Fruit fly (Drosophila melanogaster) whole organism, embryonic: ENCODE measurements around the gene Mabi.

Experiments
- CG10267 ChIP-seq: fragments of 200-800 bp; sonication (Bioruptor generic); optimal IDR thresholded peaks from 2 replicates; lab custom pipeline; 2018; ENCODE audit warnings: missing biosample characterization, mild to moderate bottlenecking, missing genetic modification characterization, moderate library complexity
- CG12219 ChIP-seq: fragments of 200-800 bp; sonication (Bioruptor generic); optimal IDR thresholded peaks from 3 replicates; lab custom pipeline; 2018; ENCODE audit warnings: missing biosample characterization, mild to moderate bottlenecking, missing genetic modification characterization
- CG12942 ChIP-seq: fragments of 200-800 bp; sonication (Bioruptor generic); optimal IDR thresholded peaks from 3 replicates; lab custom pipeline; 2016; ENCODE audit warnings: missing biosample characterization, missing genetic modification characterization
- CG13287 ChIP-seq: fragments of 200-800 bp; sonication (Bioruptor generic); IDR thresholded peaks from 2 replicates; pipeline ENCODE4 v1.3.6; 2022; ENCODE audit warnings: missing biosample characterization, missing genetic modification characterization; ENCODE audit not compliant: partially characterized antibody
- CG13624 ChIP-seq: fragments of 200-800 bp; sonication (Bioruptor generic); optimal IDR thresholded peaks from 2 replicates; lab custom pipeline; 2016; ENCODE audit warnings: missing biosample characterization, missing genetic modification characterization
- CG13894 ChIP-seq: fragments of 200-800 bp; sonication (Bioruptor generic); optimal IDR thresholded peaks from 3 replicates; lab custom pipeline; 2018; ENCODE audit warnings: missing biosample characterization, mild to moderate bottlenecking, missing genetic modification characterization, moderate library complexity
- CG14860 ChIP-seq: fragments of 200-800 bp; sonication (Bioruptor generic); IDR thresholded peaks from 3 replicates; pipeline ENCODE4 v1.3.6; 2022; ENCODE audit warnings: missing biosample characterization, missing genetic modification characterization; ENCODE audit not compliant: partially characterized antibody
- CG1792 ChIP-seq: fragments of 200-800 bp; sonication (Bioruptor generic); optimal IDR thresholded peaks from 2 replicates; lab custom pipeline; 2016; ENCODE audit warnings: missing biosample characterization, missing genetic modification characterization
- CG18262 ChIP-seq: fragments of 200-800 bp; optimal IDR thresholded peaks from 3 replicates; lab custom pipeline; 2019; ENCODE audit warnings: missing biosample characterization, mild to moderate bottlenecking, missing genetic modification characterization, moderate library complexity
- CG2116 ChIP-seq: fragments of 200-800 bp; sonication (Bioruptor generic); optimal IDR thresholded peaks from 3 replicates; lab custom pipeline; 2018; ENCODE audit warnings: missing biosample characterization, mild to moderate bottlenecking, missing genetic modification characterization
- CG2712 ChIP-seq: fragments of 200-800 bp; optimal IDR thresholded peaks from 3 replicates; lab custom pipeline; 2019; ENCODE audit warnings: missing biosample characterization, mild to moderate bottlenecking, missing genetic modification characterization, moderate library complexity
- CG3065 ChIP-seq: fragments of 200-800 bp; sonication (Bioruptor generic); optimal IDR thresholded peaks from 2 replicates; lab custom pipeline; 2016; ENCODE audit warnings: missing biosample characterization, missing genetic modification characterization
- CG4360 ChIP-seq: fragments of 200-800 bp; sonication (Bioruptor generic); IDR thresholded peaks from 2 replicates; pipeline ENCODE4 v1.3.6; 2022; ENCODE audit warnings: missing biosample characterization, missing genetic modification characterization
- CG4404 ChIP-seq: fragments of 200-800 bp; sonication (Bioruptor generic); IDR thresholded peaks from 2 replicates; pipeline ENCODE4 v1.3.6; 2022; ENCODE audit warnings: missing biosample characterization, missing genetic modification characterization
- CG4820 ChIP-seq: fragments of 200-800 bp; sonication (Bioruptor generic); optimal IDR thresholded peaks from 3 replicates; lab custom pipeline; 2016; ENCODE audit warnings: missing biosample characterization, missing genetic modification characterization
- CG6765 ChIP-seq: fragments of 200-800 bp; sonication (Bioruptor generic); optimal IDR thresholded peaks from 3 replicates; lab custom pipeline; 2017; ENCODE audit warnings: missing biosample characterization, mild to moderate bottlenecking, missing genetic modification characterization
- CG8924 ChIP-seq: fragments of 200-800 bp; optimal IDR thresholded peaks from 3 replicates; lab custom pipeline; 2019; ENCODE audit warnings: missing biosample characterization, mild to moderate bottlenecking, missing genetic modification characterization, moderate library complexity
- CG9727 ChIP-seq: fragments of 200-800 bp; sonication (Bioruptor generic); optimal IDR thresholded peaks from 3 replicates; lab custom pipeline; 2017; ENCODE audit warnings: missing biosample characterization, mild to moderate bottlenecking, missing genetic modification characterization
- CoRest ChIP-seq: fragments of 200-800 bp; sonication (Bioruptor generic); optimal IDR thresholded peaks from 3 replicates; lab custom pipeline; 2018; ENCODE audit warnings: missing biosample characterization, mild to moderate bottlenecking, missing genetic modification characterization, moderate library complexity
- D ChIP-seq, 2 experiments: fragments of 200-800 bp in 1 of 2; fragments of >200 bp in 1 of 2; sonication (Bioruptor generic) in 1 of 2; optimal IDR thresholded peaks; 2 replicates in 1 of 2; 3 replicates in 1 of 2; lab custom pipeline; 2017; ENCODE audit warnings: mild to moderate bottlenecking in 1 of 2, missing biosample characterization in 1 of 2, missing genetic modification characterization in 1 of 2, missing genetic modification reagents in 1 of 2
- Dbx ChIP-seq: fragments of 200-800 bp; sonication (Bioruptor generic); IDR thresholded peaks from 3 replicates; pipeline ENCODE4 v1.3.6; 2022; ENCODE audit warnings: missing biosample characterization, missing genetic modification characterization
- Hsf ChIP-seq: fragments of 200-800 bp; sonication (Bioruptor generic); optimal IDR thresholded peaks from 3 replicates; lab custom pipeline; 2016; ENCODE audit warnings: missing biosample characterization, missing genetic modification characterization
- Lim3 ChIP-seq: fragments of 200-800 bp; sonication (Bioruptor generic); IDR thresholded peaks from 2 replicates; pipeline ENCODE4 v1.3.6; 2022; ENCODE audit warnings: missing biosample characterization, missing genetic modification characterization
- MBD-R2 ChIP-seq: fragments of 200-800 bp; sonication (Bioruptor generic); IDR thresholded peaks from 2 replicates; pipeline ENCODE4 v1.3.6; 2022; ENCODE audit warnings: missing biosample characterization, missing genetic modification characterization
- Opbp ChIP-seq: fragments of 200-800 bp; sonication (Bioruptor generic); IDR thresholded peaks from 3 replicates; pipeline ENCODE4 v1.3.6; 2022; ENCODE audit warnings: missing biosample characterization, missing genetic modification characterization; ENCODE audit not compliant: partially characterized antibody
- Pdp1 ChIP-seq, 2 experiments: fragments of 200-800 bp; sonication (Bioruptor generic); optimal IDR thresholded peaks; 3 replicates each; lab custom pipeline; 2016; ENCODE audit warnings: missing biosample characterization in 2 of 2, missing genetic modification characterization in 2 of 2, mild to moderate bottlenecking in 1 of 2, moderate library complexity in 1 of 2
- Ptx1 ChIP-seq: fragments of 200-800 bp; sonication (Bioruptor generic); IDR thresholded peaks from 2 replicates; pipeline ENCODE4 v1.3.6; 2022; ENCODE audit warnings: missing biosample characterization, missing genetic modification characterization
- Trl ChIP-seq, 3 experiments: fragments of >200 bp in 2 of 3; fragments of 200-800 bp in 1 of 3; sonication (Bioruptor generic) in 1 of 3; optimal IDR thresholded peaks; 2 replicates in 1 of 3; 3 replicates in 2 of 3; lab custom pipeline; 2016 to 2017; ENCODE audit warnings: missing biosample characterization in 1 of 3, missing genetic modification characterization in 1 of 3
- Xbp1 ChIP-seq: fragments of 200-800 bp; sonication (Bioruptor generic); optimal IDR thresholded peaks from 3 replicates; lab custom pipeline; 2016; ENCODE audit warnings: missing biosample characterization, mild to moderate bottlenecking, missing genetic modification characterization
- YL-1 ChIP-seq: fragments of 200-800 bp; sonication (Bioruptor generic); optimal IDR thresholded peaks from 3 replicates; lab custom pipeline; 2017; ENCODE audit warnings: missing biosample characterization, mild to moderate bottlenecking, missing genetic modification characterization
- ap ChIP-seq: fragments of 200-800 bp; sonication (Bioruptor generic); IDR thresholded peaks from 2 replicates; pipeline ENCODE4 v1.3.6; 2022; ENCODE audit warnings: missing biosample characterization, missing genetic modification characterization
- az2 ChIP-seq: fragments of 200-800 bp; sonication (Bioruptor generic); optimal IDR thresholded peaks from 3 replicates; lab custom pipeline; 2016; ENCODE audit warnings: missing biosample characterization, missing genetic modification characterization
- bab2 ChIP-seq: fragments of 200-800 bp; sonication (Bioruptor generic); optimal IDR thresholded peaks from 2 replicates; lab custom pipeline; 2016; ENCODE audit warnings: missing biosample characterization, missing genetic modification characterization
- cas ChIP-seq: fragments of 200-800 bp; sonication (Bioruptor generic); IDR thresholded peaks from 2 replicates; pipeline ENCODE4 v1.3.6; 2022; ENCODE audit warnings: missing biosample characterization, missing genetic modification characterization
- chm ChIP-seq: fragments of 200-800 bp; sonication (Bioruptor generic); IDR thresholded peaks from 2 replicates; pipeline ENCODE4 v1.3.6; 2022; ENCODE audit warnings: missing biosample characterization, missing genetic modification characterization
- ci ChIP-seq: fragments of 200-800 bp; sonication (Bioruptor generic); IDR thresholded peaks from 3 replicates; pipeline ENCODE4 v1.3.6; 2022; ENCODE audit warnings: missing biosample characterization, missing genetic modification characterization
- gcm2 ChIP-seq: fragments of 200-800 bp; sonication (Bioruptor generic); optimal IDR thresholded peaks from 2 replicates; lab custom pipeline; 2016; ENCODE audit warnings: missing biosample characterization, missing genetic modification characterization
- grau ChIP-seq: fragments of 200-800 bp; optimal IDR thresholded peaks from 3 replicates; lab custom pipeline; 2019; ENCODE audit warnings: missing biosample characterization, mild to moderate bottlenecking, missing genetic modification characterization, moderate library complexity
- grn ChIP-seq: fragments of 200-800 bp; sonication (Bioruptor generic); optimal IDR thresholded peaks from 3 replicates; lab custom pipeline; 2017; ENCODE audit warnings: missing biosample characterization, missing genetic modification characterization
- hb ChIP-seq: fragments of 200-800 bp; sonication (Bioruptor generic); IDR thresholded peaks from 3 replicates; pipeline ENCODE4 v1.3.6; 2022; ENCODE audit warnings: missing biosample characterization, missing genetic modification characterization; ENCODE audit not compliant: partially characterized antibody
- lab ChIP-seq: fragments of 200-800 bp; sonication (Bioruptor generic); optimal IDR thresholded peaks from 3 replicates; lab custom pipeline; 2017; ENCODE audit warnings: missing biosample characterization, missing genetic modification characterization, mild to moderate bottlenecking, moderate library complexity, missing genetic modification reagents
- mirr ChIP-seq: fragments of 200-800 bp; sonication (Bioruptor generic); optimal IDR thresholded peaks from 3 replicates; lab custom pipeline; 2018; ENCODE audit warnings: missing biosample characterization, mild to moderate bottlenecking, missing genetic modification characterization
- run ChIP-seq: fragments of 200-800 bp; sonication (Bioruptor generic); optimal IDR thresholded peaks from 3 replicates; lab custom pipeline; 2018; ENCODE audit warnings: missing biosample characterization, mild to moderate bottlenecking, missing genetic modification characterization
- schlank ChIP-seq: fragments of 200-800 bp; sonication (Bioruptor generic); optimal IDR thresholded peaks from 2 replicates; lab custom pipeline; 2018; ENCODE audit warnings: missing biosample characterization, mild to moderate bottlenecking, missing genetic modification characterization
- scrt ChIP-seq: fragments of 200-800 bp; sonication (Bioruptor generic); optimal IDR thresholded peaks from 2 replicates; lab custom pipeline; 2018; ENCODE audit warnings: missing biosample characterization, mild to moderate bottlenecking, missing genetic modification characterization, moderate library complexity
- sd ChIP-seq: fragments of 200-800 bp; sonication (Bioruptor generic); optimal IDR thresholded peaks from 3 replicates; lab custom pipeline; 2018; ENCODE audit warnings: missing biosample characterization, mild to moderate bottlenecking, missing genetic modification characterization, moderate library complexity
- sna ChIP-seq: fragments of 200-800 bp; sonication (Bioruptor generic); IDR thresholded peaks from 2 replicates; pipeline ENCODE4 v1.3.6; 2022; ENCODE audit warnings: missing biosample characterization, missing genetic modification characterization; ENCODE audit not compliant: partially characterized antibody
- unc-4 ChIP-seq: fragments of 200-800 bp; sonication (Bioruptor generic); IDR thresholded peaks from 2 replicates; pipeline ENCODE4 v1.3.6; 2022; ENCODE audit warnings: missing biosample characterization, missing genetic modification characterization; ENCODE audit not compliant: partially characterized antibody

Gene Mabi

DNA sequence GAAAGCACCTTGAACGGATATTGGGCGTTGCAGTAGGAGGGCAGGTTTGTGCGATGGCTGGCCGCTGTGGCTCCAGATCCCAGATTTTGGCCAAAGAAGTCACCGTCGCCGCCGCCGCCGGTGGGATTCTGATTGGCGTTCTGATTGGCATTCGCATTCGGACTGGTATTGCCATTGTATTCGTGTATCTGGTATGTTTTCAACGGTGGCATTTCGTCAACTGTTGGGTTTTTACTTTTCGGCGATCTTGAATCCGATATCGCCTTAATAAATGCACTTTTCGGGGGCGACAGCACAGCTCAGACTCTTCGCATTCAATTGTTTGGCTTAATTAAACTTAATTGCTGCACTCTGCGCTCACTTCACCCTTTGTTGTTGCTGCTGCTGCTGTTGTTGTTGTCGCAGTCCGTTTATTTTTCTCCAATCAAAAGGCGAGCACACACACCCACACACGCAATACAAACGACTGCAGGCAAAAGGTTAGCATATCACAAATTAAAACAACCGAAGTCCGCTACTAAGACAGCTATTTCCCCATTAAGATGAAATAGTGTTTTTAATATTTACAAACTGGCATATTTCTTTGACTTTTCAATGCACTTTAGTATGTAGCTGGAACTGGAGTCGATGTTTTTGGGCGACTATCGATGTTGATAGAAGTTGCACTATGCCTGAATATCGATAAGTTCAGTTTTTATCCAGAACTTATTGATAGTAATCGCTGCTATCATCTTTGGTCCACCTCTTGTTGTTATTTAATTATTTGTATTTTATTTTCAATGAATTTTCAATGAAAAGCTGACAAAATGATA lies 15.0 kb downstream of the Mabi start, which contains the start of the genes CG9426 and mRF1 (continued):
- TF ChIP-seq unc-4 (GFP tag; lab: Robert Waterston, UW): peak; percentile 98
- TF ChIP-seq CG2116 (GFP tag; lab: Kevin White, UChicago): peak; percentile 92
- TF ChIP-seq mirr (GFP tag; lab: Kevin White, UChicago): no peak
- TF ChIP-seq CG4404: no peak
- TF ChIP-seq Lim3 (GFP tag; lab: Robert Waterston, UW): no peak
- peak; percentile 31 for TF ChIP-seq grau (tag; lab: Kevin White, UChicago)
- no peak for TF ChIP-seq D (optimal IDR thresholded peaks at IDR 0.05; lab: Kevin White, UChicago)
- no peak for TF ChIP-seq D (GFP tag; optimal IDR thresholded peaks at IDR 0.05; lab: Kevin White, UChicago)
- TF ChIP-seq CG14860: peak; percentile 94
- no peak for TF ChIP-seq cas (GFP tag; lab: Robert Waterston, UW)
- TF ChIP-seq Dbx (GFP tag; lab: Robert Waterston, UW): 0 out of 3 replicates have a peak, but pooled peaks have one; percentile 35
- no peak for TF ChIP-seq az2 (GFP tag; lab: Kevin White, UChicago)
- TF ChIP-seq schlank (tag; lab: Kevin White, UChicago): no peak
- TF ChIP-seq CG2712 (tag; lab: Kevin White, UChicago): peak; percentile 59
- peak; percentile 93 for TF ChIP-seq YL-1 (GFP tag; lab: Kevin White, UChicago)
- TF ChIP-seq CG18262 (tag; lab: Kevin White, UChicago): peak; percentile 15
- no peak for TF ChIP-seq ci (GFP tag; lab: Robert Waterston, UW)
- peak; percentile 95 for TF ChIP-seq sna (GFP tag; lab: Robert Waterston, UW)
- no peak for TF ChIP-seq CG12219
- no peak for TF ChIP-seq bab2 (GFP tag; lab: Kevin White, UChicago)
- TF ChIP-seq Hsf: peak; percentile 31
- peak; percentile 99 for TF ChIP-seq CG13287 (GFP tag; lab: Robert Waterston, UW)
- no peak for TF ChIP-seq gcm2 (GFP tag; lab: Kevin White, UChicago)
- no peak for TF ChIP-seq ap (GFP tag; lab: Robert Waterston, UW)
- peak; percentile 94 for TF ChIP-seq hb (GFP tag; lab: Robert Waterston, UW)
- peak in 1 of 2 experiments; percentile 84 for TF ChIP-seq Pdp1 (GFP tag; optimal IDR thresholded peaks at IDR 0.05; lab: Kevin White, UChicago)
- no peak for TF ChIP-seq Ptx1 (GFP tag; lab: Robert Waterston, UW)
- TF ChIP-seq CG9727 (GFP tag; lab: Kevin White, UChicago): peak; percentile 3
- no peak for TF ChIP-seq CG1792 (GFP tag; lab: Kevin White, UChicago)
- TF ChIP-seq scrt: no peak
- TF ChIP-seq lab (GFP tag; lab: Kevin White, UChicago): no peak
- peak; percentile 34 for TF ChIP-seq Xbp1
- TF ChIP-seq Opbp (GFP tag; lab: Robert Waterston, UW): peak; percentile 97
- TF ChIP-seq CG4820 (GFP tag; lab: Kevin White, UChicago): no peak
- peak; percentile 40 for TF ChIP-seq CG13624
- peak; percentile 57 for TF ChIP-seq grn (GFP tag; lab: Kevin White, UChicago)
- no peak for TF ChIP-seq CG3065
- TF ChIP-seq CG13894 (tag; lab: Kevin White, UChicago): peak; percentile 3
- no peak for TF ChIP-seq CG12942 (GFP tag; lab: Kevin White, UChicago)
- TF ChIP-seq chm (GFP tag; lab: Robert Waterston, UW): no peak
- TF ChIP-seq MBD-R2 (GFP tag; lab: Robert Waterston, UW): peak; percentile 83
- TF ChIP-seq sd (tag; lab: Kevin White, UChicago): peak; percentile 37
- no peak for TF ChIP-seq Trl (optimal IDR thresholded peaks at IDR 0.05; lab: Kevin White, UChicago)
- TF ChIP-seq Trl (GFP tag; optimal IDR thresholded peaks at IDR 0.05; lab: Kevin White, UChicago): peak; percentile 10
- TF ChIP-seq CG4360: peak; percentile 97
- TF ChIP-seq CG10267: peak; percentile 77
- TF ChIP-seq run (tag; lab: Kevin White, UChicago): no peak
- TF ChIP-seq CG6765 (GFP tag; lab: Kevin White, UChicago): no peak
- TF ChIP-seq CG8924 (tag; lab: Kevin White, UChicago): peak; percentile 62
- no peak for TF ChIP-seq CoRest (tag; lab: Kevin White, UChicago)
